Worm (Caenorhabditis elegans): ENCODE measurements around the gene mrps-16.

DNA sequence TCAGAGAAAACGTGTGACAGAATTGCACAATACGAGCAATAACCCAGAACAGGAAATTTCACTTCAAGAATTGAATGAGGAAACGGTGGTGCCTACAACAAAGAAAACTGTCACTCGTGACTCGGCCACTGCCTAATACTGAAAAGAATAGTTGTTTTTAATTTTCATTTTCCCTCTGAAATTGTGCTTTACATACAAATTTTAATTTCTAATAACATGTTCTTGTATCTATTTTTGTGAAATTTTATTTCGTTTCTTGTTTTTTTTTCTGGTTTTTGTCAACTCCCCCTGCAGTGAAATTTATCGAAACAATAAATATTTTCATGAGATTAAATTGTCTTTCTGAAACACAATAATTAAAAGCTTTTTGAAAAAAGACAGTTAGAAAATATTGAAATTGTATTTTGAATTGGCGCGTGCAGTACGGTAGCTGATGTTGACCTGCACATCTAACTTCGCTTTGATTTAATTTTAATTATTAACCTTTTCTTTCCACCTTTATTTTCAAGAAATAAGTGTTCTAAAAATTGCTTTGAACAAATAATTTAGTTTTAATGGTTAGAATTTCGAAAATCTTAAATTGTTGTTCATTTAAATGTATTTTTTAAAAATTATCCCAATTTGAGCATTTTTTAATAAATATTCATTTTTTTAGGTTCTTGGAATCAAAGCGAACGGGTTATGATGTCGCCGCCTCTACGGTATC is 18.4 kb upstream of the mrps-16 start, which contains the start of gene daz-1:
- no peak for TF ChIP-seq him-1 (tag; optimal IDR thresholded peaks at IDR 0.05)
- no peak for TF ChIP-seq dao-5 (tag; optimal IDR thresholded peaks at IDR 0.05)

Data from whole organism, L4/young adult.